Fruit fly (Drosophila melanogaster) whole organism, embryonic: ENCODE measurements around the gene RpS9.
A peak's percentile ranks its signal among the peaks of the same experiment; 100 is the strongest.

Experiments
- ATbp ChIP-seq: fragments of 200-800 bp; sonication (Bioruptor generic); optimal IDR thresholded peaks from 2 replicates; lab custom pipeline; 2017; ENCODE audit warnings: missing biosample characterization, mild to moderate bottlenecking, missing genetic modification characterization, missing genetic modification reagents
- Ada2b ChIP-seq: fragments of 200-800 bp; sonication (Bioruptor generic); IDR thresholded peaks from 2 replicates; pipeline ENCODE4 v1.3.6; 2022; ENCODE audit warnings: missing biosample characterization, missing genetic modification characterization
- BEAF-32 ChIP-seq: fragments of 200-800 bp; sonication (Bioruptor generic); optimal IDR thresholded peaks from 3 replicates; lab custom pipeline; 2017; ENCODE audit warnings: missing biosample characterization, missing genetic modification characterization, mild to moderate bottlenecking, moderate library complexity, missing genetic modification reagents
- Blimp-1 ChIP-seq: fragments of 200-800 bp; sonication (Bioruptor generic); optimal IDR thresholded peaks from 3 replicates; lab custom pipeline; 2018; ENCODE audit warnings: missing biosample characterization, missing genetic modification characterization, mild to moderate bottlenecking, moderate library complexity, missing genetic modification reagents
- CG10274 ChIP-seq: fragments of 200-800 bp; sonication (Bioruptor generic); optimal IDR thresholded peaks from 3 replicates; lab custom pipeline; 2017; ENCODE audit warnings: missing biosample characterization, mild to moderate bottlenecking, missing genetic modification characterization
- CG11560 ChIP-seq: fragments of 200-800 bp; sonication (Bioruptor generic); IDR thresholded peaks from 3 replicates; pipeline ENCODE4 v1.3.6; 2022; ENCODE audit warnings: missing biosample characterization, missing genetic modification characterization
- CG12219 ChIP-seq: fragments of 200-800 bp; sonication (Bioruptor generic); optimal IDR thresholded peaks from 3 replicates; lab custom pipeline; 2018; ENCODE audit warnings: missing biosample characterization, mild to moderate bottlenecking, missing genetic modification characterization
- CG12659 ChIP-seq: fragments of 200-800 bp; sonication (Bioruptor generic); optimal IDR thresholded peaks from 3 replicates; lab custom pipeline; 2017; ENCODE audit warnings: mild to moderate bottlenecking, missing biosample characterization, missing genetic modification reagents, missing genetic modification characterization
- CG12769 ChIP-seq: fragments of 200-800 bp; sonication (Bioruptor generic); optimal IDR thresholded peaks from 2 replicates; lab custom pipeline; 2019; ENCODE audit warnings: missing biosample characterization, mild to moderate bottlenecking, missing genetic modification characterization, moderate library complexity
- CG13287 ChIP-seq: fragments of 200-800 bp; sonication (Bioruptor generic); IDR thresholded peaks from 2 replicates; pipeline ENCODE4 v1.3.6; 2022; ENCODE audit warnings: missing biosample characterization, missing genetic modification characterization; ENCODE audit not compliant: partially characterized antibody
- CG1603 ChIP-seq: fragments of 200-800 bp; sonication (Bioruptor generic); optimal IDR thresholded peaks from 2 replicates; lab custom pipeline; 2019; ENCODE audit warnings: missing biosample characterization, mild to moderate bottlenecking, missing genetic modification characterization, moderate library complexity
- CG17186 ChIP-seq: fragments of 200-800 bp; sonication (Bioruptor generic); optimal IDR thresholded peaks from 3 replicates; lab custom pipeline; 2017; ENCODE audit warnings: missing biosample characterization, missing genetic modification reagents, missing genetic modification characterization
- CG1792 ChIP-seq: fragments of 200-800 bp; sonication (Bioruptor generic); optimal IDR thresholded peaks from 2 replicates; lab custom pipeline; 2016; ENCODE audit warnings: missing biosample characterization, missing genetic modification characterization
- CG18619 ChIP-seq: fragments of 200-800 bp; sonication (Bioruptor generic); optimal IDR thresholded peaks from 3 replicates; lab custom pipeline; 2017; ENCODE audit warnings: missing biosample characterization, mild to moderate bottlenecking, missing genetic modification characterization
- CG18764 ChIP-seq: fragments of 200-800 bp; sonication (Bioruptor generic); optimal IDR thresholded peaks from 3 replicates; lab custom pipeline; 2016; ENCODE audit warnings: missing biosample characterization, missing genetic modification characterization
- CG31388 ChIP-seq: fragments of 200-800 bp; sonication (Bioruptor generic); optimal IDR thresholded peaks from 2 replicates; lab custom pipeline; 2016; ENCODE audit warnings: missing biosample characterization, missing genetic modification characterization
- CG32532 ChIP-seq: fragments of 200-800 bp; sonication (Bioruptor generic); IDR thresholded peaks from 2 replicates; pipeline ENCODE4 v1.3.6; 2022; ENCODE audit warnings: missing biosample characterization, missing genetic modification characterization
- CG8924 ChIP-seq: fragments of 200-800 bp; optimal IDR thresholded peaks from 3 replicates; lab custom pipeline; 2019; ENCODE audit warnings: missing biosample characterization, mild to moderate bottlenecking, missing genetic modification characterization, moderate library complexity
- CG9797 ChIP-seq: fragments of 200-800 bp; sonication (Bioruptor generic); optimal IDR thresholded peaks from 3 replicates; lab custom pipeline; 2018; ENCODE audit warnings: missing biosample characterization, mild to moderate bottlenecking, missing genetic modification characterization
- CG9932 ChIP-seq: fragments of 200-800 bp; sonication (Bioruptor generic); IDR thresholded peaks from 2 replicates; pipeline ENCODE4 v1.3.6; 2022; ENCODE audit warnings: missing biosample characterization, missing genetic modification characterization
- CTCF ChIP-seq: fragments of 200-800 bp; sonication (Bioruptor generic); optimal IDR thresholded peaks from 2 replicates; lab custom pipeline; 2017; ENCODE audit warnings: missing biosample characterization, mild to moderate bottlenecking, missing genetic modification characterization, moderate library complexity
- Doc2 ChIP-seq: fragments of 200-800 bp; sonication (Bioruptor generic); IDR thresholded peaks from 2 replicates; pipeline ENCODE4 v1.3.6; 2022; ENCODE audit warnings: missing biosample characterization, missing genetic modification characterization
- Dp ChIP-seq: fragments of 200-800 bp; sonication (Bioruptor generic); optimal IDR thresholded peaks from 2 replicates; lab custom pipeline; 2018; ENCODE audit warnings: missing biosample characterization, mild to moderate bottlenecking, missing genetic modification characterization, moderate library complexity
- Drgx ChIP-seq: fragments of 200-800 bp; sonication (Bioruptor generic); IDR thresholded peaks from 2 replicates; pipeline ENCODE4 v1.3.6; 2022; ENCODE audit warnings: missing biosample characterization, missing genetic modification characterization
- ERR ChIP-seq: fragments of 200-800 bp; sonication (Bioruptor generic); optimal IDR thresholded peaks from 2 replicates; lab custom pipeline; 2016; ENCODE audit warnings: missing biosample characterization, missing genetic modification characterization
- GATAe ChIP-seq: fragments of 200-800 bp; sonication (Bioruptor generic); conservative IDR thresholded peaks from 2 replicates; pipeline ENCODE4 v1.3.6; 2022; ENCODE audit warnings: missing biosample characterization, missing genetic modification characterization
- Mes4 ChIP-seq: fragments of 200-800 bp; sonication (Bioruptor generic); optimal IDR thresholded peaks from 2 replicates; lab custom pipeline; 2016; ENCODE audit warnings: missing biosample characterization, missing genetic modification characterization
- NC2β ChIP-seq: fragments of 200-800 bp; sonication (Bioruptor generic); optimal IDR thresholded peaks from 2 replicates; lab custom pipeline; 2016; ENCODE audit warnings: missing biosample characterization, missing genetic modification characterization
- Optix ChIP-seq: fragments of 200-800 bp; sonication (Bioruptor generic); IDR thresholded peaks from 3 replicates; pipeline ENCODE4 v1.3.6; 2022; ENCODE audit warnings: missing biosample characterization, missing genetic modification characterization
- Sox102F ChIP-seq: fragments of 200-800 bp; sonication (Bioruptor generic); optimal IDR thresholded peaks from 2 replicates; lab custom pipeline; 2018; ENCODE audit warnings: missing biosample characterization, mild to moderate bottlenecking, missing genetic modification characterization, moderate library complexity
- Usf ChIP-seq: fragments of 200-800 bp; sonication (Bioruptor generic); optimal IDR thresholded peaks from 2 replicates; lab custom pipeline; 2017; ENCODE audit warnings: missing genotype, missing biosample characterization, missing genetic modification characterization
- abd-A ChIP-seq: fragments of 200-800 bp; sonication (Bioruptor generic); optimal IDR thresholded peaks from 3 replicates; lab custom pipeline; 2019; ENCODE audit warnings: missing biosample characterization, mild to moderate bottlenecking, missing genetic modification characterization, moderate library complexity
- az2 ChIP-seq: fragments of 200-800 bp; sonication (Bioruptor generic); optimal IDR thresholded peaks from 3 replicates; lab custom pipeline; 2016; ENCODE audit warnings: missing biosample characterization, missing genetic modification characterization
- corto ChIP-seq: fragments of 200-800 bp; sonication (Bioruptor generic); optimal IDR thresholded peaks from 2 replicates; lab custom pipeline; 2016; ENCODE audit warnings: missing biosample characterization, mild to moderate bottlenecking, missing genetic modification characterization, moderate library complexity
- cwo ChIP-seq: fragments of 200-800 bp; sonication (Bioruptor generic); optimal IDR thresholded peaks from 3 replicates; lab custom pipeline; 2017; ENCODE audit warnings: missing biosample characterization, missing genetic modification characterization, mild to moderate bottlenecking, moderate library complexity, missing genetic modification reagents
- dmrt99B ChIP-seq: fragments of 200-800 bp; sonication (Bioruptor generic); optimal IDR thresholded peaks from 2 replicates; lab custom pipeline; 2018; ENCODE audit warnings: missing biosample characterization, mild to moderate bottlenecking, missing genetic modification characterization, moderate library complexity
- gfzf ChIP-seq: fragments of 200-800 bp; sonication (Bioruptor generic); optimal IDR thresholded peaks from 2 replicates; lab custom pipeline; 2016; ENCODE audit warnings: missing biosample characterization, mild to moderate bottlenecking, missing genetic modification characterization, moderate library complexity
- ind ChIP-seq: fragments of 200-800 bp; sonication (Bioruptor generic); optimal IDR thresholded peaks from 3 replicates; lab custom pipeline; 2016; ENCODE audit warnings: missing biosample characterization, missing genetic modification characterization
- pan ChIP-seq, 4 experiments: fragments of >200 bp in 3 of 4; fragments of 200-800 bp in 1 of 4; sonication (Bioruptor generic) in 1 of 4; optimal IDR thresholded peaks in 3 of 4; IDR thresholded peaks in 1 of 4; 2 replicates each; pipeline versions ENCODE4 v1.3.6 to Lab custom; 2017 to 2022; ENCODE audit warnings: missing biosample characterization in 2 of 4, missing genetic modification characterization in 2 of 4, mixed read lengths in 1 of 4
- pros ChIP-seq: fragments of 200-800 bp; sonication (Bioruptor generic); optimal IDR thresholded peaks from 3 replicates; lab custom pipeline; 2019; ENCODE audit warnings: missing biosample characterization, mild to moderate bottlenecking, missing genetic modification characterization, moderate library complexity
- ranshi ChIP-seq: fragments of 200-800 bp; sonication (Bioruptor generic); IDR thresholded peaks from 2 replicates; pipeline ENCODE4 v1.3.6; 2022; ENCODE audit warnings: missing biosample characterization, missing genetic modification characterization
- scrt ChIP-seq: fragments of 200-800 bp; sonication (Bioruptor generic); optimal IDR thresholded peaks from 2 replicates; lab custom pipeline; 2018; ENCODE audit warnings: missing biosample characterization, mild to moderate bottlenecking, missing genetic modification characterization, moderate library complexity
- sens ChIP-seq: fragments of 200-800 bp; sonication (Bioruptor generic); peaks from one replicate; lab custom pipeline; 2016; ENCODE audit warnings: missing biosample characterization, missing genetic modification characterization
- sima ChIP-seq: fragments of 200-800 bp; sonication (Bioruptor generic); optimal IDR thresholded peaks from 2 replicates; lab custom pipeline; 2016; ENCODE audit warnings: missing biosample characterization, missing genetic modification characterization
- unc-4 ChIP-seq: fragments of 200-800 bp; sonication (Bioruptor generic); IDR thresholded peaks from 2 replicates; pipeline ENCODE4 v1.3.6; 2022; ENCODE audit warnings: missing biosample characterization, missing genetic modification characterization; ENCODE audit not compliant: partially characterized antibody
- wor ChIP-seq: fragments of 200-800 bp; sonication (Bioruptor generic); IDR thresholded peaks from 2 replicates; pipeline ENCODE4 v1.3.6; 2022; ENCODE audit warnings: missing biosample characterization, missing genetic modification characterization
- zen ChIP-seq: fragments of 200-800 bp; sonication (Bioruptor generic); optimal IDR thresholded peaks from 3 replicates; lab custom pipeline; 2018; ENCODE audit warnings: missing biosample characterization, mild to moderate bottlenecking, missing genetic modification characterization, moderate library complexity

The RpS9 gene

DNA sequence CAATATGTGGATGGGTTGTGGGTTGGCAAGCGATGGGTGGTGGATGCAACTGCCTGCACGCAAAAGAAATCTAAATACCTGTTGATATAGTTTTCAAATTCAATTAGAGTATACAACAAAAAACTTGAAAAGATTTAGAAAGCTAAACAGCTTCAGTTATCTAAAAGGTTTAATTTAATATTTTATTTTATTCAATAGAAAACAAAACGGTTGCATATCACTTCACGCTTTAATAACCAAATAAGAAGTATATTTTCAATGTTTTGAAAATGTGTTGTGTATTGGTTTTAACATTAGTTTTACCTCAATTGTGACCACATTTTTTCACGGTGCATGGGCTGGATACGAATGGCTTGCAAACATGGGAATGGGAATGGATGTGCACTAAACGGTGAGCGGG, 21.7 kb downstream of the RpS9 start:
- TF ChIP-seq Optix (GFP tag; lab: Robert Waterston, UW): no peak
- no peak for TF ChIP-seq CG10274 (GFP tag; lab: Kevin White, UChicago)
- TF ChIP-seq Drgx (GFP tag; lab: Robert Waterston, UW): peak; percentile 8; the same call in 1 of the 2 replicates
- TF ChIP-seq, all 482 proteins: peak for 1

DNA sequence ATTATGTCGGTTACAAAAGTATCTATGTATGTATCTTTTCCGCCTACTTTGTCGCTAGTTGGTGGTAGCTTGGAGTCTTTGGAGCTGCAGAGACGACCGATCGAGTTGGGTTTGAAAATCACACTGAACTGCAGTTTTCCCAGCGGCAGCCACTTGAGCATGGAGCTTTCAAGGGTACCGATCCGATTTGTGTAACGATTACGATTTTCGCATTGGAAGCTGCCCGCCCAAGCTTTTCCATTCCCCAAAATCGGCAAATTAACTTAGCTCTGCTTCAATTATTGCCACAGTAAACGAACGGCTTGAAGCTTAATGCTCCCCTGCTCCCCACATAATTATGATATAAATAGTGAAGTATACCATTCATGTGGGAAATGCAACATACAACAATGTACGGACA, 22.2 kb downstream of the RpS9 start, which contains the start of gene CG32036:
CG32036 (minus strand) TSS at position 101 of the 400 bp plus-strand sequence.
- no peak for TF ChIP-seq CG31388 (GFP tag; lab: Kevin White, UChicago)
- TF ChIP-seq sens (GFP tag; lab: Kevin White, UChicago): peak; percentile 9
- TF ChIP-seq ERR (GFP tag; lab: Kevin White, UChicago): no peak
- no peak for TF ChIP-seq abd-A (tag; lab: Kevin White, UChicago)
- TF ChIP-seq, all 482 proteins: peak for 1

dm6 chr3L:9487586-9487985, 23.7 kb downstream of the RpS9 start, which contains the start of gene pall:
TSS of gene pall (minus strand) at chr3L:9487790.
- TF ChIP-seq CG11560 (tag; lab: Robert Waterston, UW): no peak
- TF ChIP-seq Sox102F (GFP tag; lab: Kevin White, UChicago): no peak
- no peak for TF ChIP-seq CG18619
- no peak for TF ChIP-seq ind (GFP tag; lab: Kevin White, UChicago)
- peak; percentile 64 for TF ChIP-seq CG12659 (GFP tag; lab: Kevin White, UChicago)
- TF ChIP-seq CG13287: peak; percentile 54; the same call in 1 of the 2 replicates
- TF ChIP-seq wor (GFP tag; lab: Robert Waterston, UW): no peak
- no peak for TF ChIP-seq pan (optimal IDR thresholded peaks at IDR 0.05; lab: Kevin White, UChicago)
- no peak for TF ChIP-seq pan (GFP tag; optimal IDR thresholded peaks at IDR 0.05 in 1 of 2, IDR thresholded peaks at IDR 0.05 in 1 of 2)
- TF ChIP-seq unc-4: peak; percentile 43; the same call in 1 of the 2 replicates
- TF ChIP-seq pros (GFP tag; lab: Kevin White, UChicago): no peak
- TF ChIP-seq CTCF (GFP tag; lab: Kevin White, UChicago): peak; percentile 63
- peak; percentile 38 for TF ChIP-seq CG8924 (tag; lab: Kevin White, UChicago)
- no peak for TF ChIP-seq CG17186
- no peak for TF ChIP-seq corto
- no peak for TF ChIP-seq CG12769 (tag; lab: Kevin White, UChicago)
- no peak for TF ChIP-seq CG12219
- TF ChIP-seq Dp (GFP tag; lab: Kevin White, UChicago): peak; percentile 55
- no peak for TF ChIP-seq Doc2
- no peak for TF ChIP-seq zen
- TF ChIP-seq BEAF-32: peak; percentile 19
- no peak for TF ChIP-seq az2 (GFP tag; lab: Kevin White, UChicago)
- peak; percentile 92 for TF ChIP-seq gfzf (GFP tag; lab: Kevin White, UChicago)
- no peak for TF ChIP-seq scrt (GFP tag; lab: Kevin White, UChicago)
- no peak for TF ChIP-seq sima (GFP tag; lab: Kevin White, UChicago)
- no peak for TF ChIP-seq Usf (GFP tag; lab: Kevin White, UChicago)
- no peak for TF ChIP-seq CG32532 (GFP tag; lab: Robert Waterston, UW)
- no peak for TF ChIP-seq CG1603 (tag; lab: Kevin White, UChicago)
- TF ChIP-seq GATAe (GFP tag; lab: Robert Waterston, UW): no peak
- no peak for TF ChIP-seq cwo
- TF ChIP-seq Ada2b (GFP tag; lab: Robert Waterston, UW): no peak
- no peak for TF ChIP-seq CG18764 (GFP tag; lab: Kevin White, UChicago)
- TF ChIP-seq ATbp (GFP tag; lab: Kevin White, UChicago): no peak
- TF ChIP-seq CG9932: no peak
- TF ChIP-seq dmrt99B (tag; lab: Kevin White, UChicago): no peak
- TF ChIP-seq ranshi (GFP tag; lab: Robert Waterston, UW): no peak
- peak; percentile 76 for TF ChIP-seq CG9797 (GFP tag; lab: Kevin White, UChicago)
- no peak for TF ChIP-seq Mes4 (GFP tag; lab: Kevin White, UChicago)
- TF ChIP-seq NC2β (GFP tag; lab: Kevin White, UChicago): no peak
- no peak for TF ChIP-seq CG1792 (GFP tag; lab: Kevin White, UChicago)
- TF ChIP-seq Blimp-1 (GFP tag; lab: Kevin White, UChicago): no peak
